Fruit fly (Drosophila melanogaster) whole organism, embryonic: ENCODE data around the gene CG13603.

ENCODE experiments used
- Awh ChIP-seq: fragments of 200-800 bp; sonication (Bioruptor generic); IDR thresholded peaks from 2 replicates; pipeline ENCODE4, ENCODE4 v1.3.6; 2022; ENCODE audit warnings: missing biosample characterization, missing genetic modification characterization
- CG10147 ChIP-seq: fragments of 200-800 bp; sonication (Bioruptor generic); optimal IDR thresholded peaks from 2 replicates; lab custom pipeline; 2019; ENCODE audit warnings: missing biosample characterization, mild to moderate bottlenecking, missing genetic modification characterization, moderate library complexity
- CG1024 ChIP-seq: fragments of 200-800 bp; sonication (Bioruptor generic); IDR thresholded peaks from 2 replicates; pipeline ENCODE4 v1.3.6; 2022; ENCODE audit warnings: missing biosample characterization, missing genetic modification characterization
- CG11093 ChIP-seq: fragments of 200-800 bp; sonication (Bioruptor generic); IDR thresholded peaks from 3 replicates; pipeline ENCODE4 v1.3.6; 2022; ENCODE audit warnings: missing biosample characterization, missing genetic modification characterization
- CG11456 ChIP-seq: fragments of 200-800 bp; sonication (Bioruptor generic); IDR thresholded peaks from 3 replicates; pipeline ENCODE4 v1.3.6; 2022; ENCODE audit warnings: missing biosample characterization, missing genetic modification characterization
- CG12071 ChIP-seq: fragments of 200-800 bp; sonication (Bioruptor generic); optimal IDR thresholded peaks from 3 replicates; lab custom pipeline; 2018; ENCODE audit warnings: missing biosample characterization, mild to moderate bottlenecking, missing genetic modification characterization
- CG13123 ChIP-seq: fragments of 200-800 bp; sonication (Bioruptor generic); optimal IDR thresholded peaks from 2 replicates; lab custom pipeline; 2016; ENCODE audit warnings: missing biosample characterization, missing genetic modification characterization
- CG17328 ChIP-seq: fragments of 200-800 bp; sonication (Bioruptor generic); IDR thresholded peaks from 2 replicates; pipeline ENCODE4 v1.3.6; 2022; ENCODE audit warnings: missing biosample characterization, missing genetic modification characterization
- CG17829 ChIP-seq: fragments of 200-800 bp; optimal IDR thresholded peaks from 2 replicates; lab custom pipeline; 2019; ENCODE audit warnings: missing biosample characterization, mild to moderate bottlenecking, missing genetic modification characterization, moderate library complexity
- CG1792 ChIP-seq: fragments of 200-800 bp; sonication (Bioruptor generic); optimal IDR thresholded peaks from 2 replicates; lab custom pipeline; 2016; ENCODE audit warnings: missing biosample characterization, missing genetic modification characterization
- CG1832 ChIP-seq: fragments of 200-800 bp; sonication (Bioruptor generic); optimal IDR thresholded peaks from 2 replicates; lab custom pipeline; 2017; ENCODE audit warnings: missing biosample characterization, mild to moderate bottlenecking, missing genetic modification characterization, inconsistent platforms
- CG2116 ChIP-seq: fragments of 200-800 bp; sonication (Bioruptor generic); optimal IDR thresholded peaks from 3 replicates; lab custom pipeline; 2018; ENCODE audit warnings: missing biosample characterization, mild to moderate bottlenecking, missing genetic modification characterization
- CG2889 ChIP-seq: fragments of 200-800 bp; sonication (Bioruptor generic); IDR thresholded peaks from 3 replicates; pipeline ENCODE4 v1.3.6; 2022; ENCODE audit warnings: missing biosample characterization, missing genetic modification characterization
- CG32767 ChIP-seq: fragments of 200-800 bp; sonication (Bioruptor generic); IDR thresholded peaks from 2 replicates; pipeline ENCODE4 v1.3.6; 2022; ENCODE audit warnings: missing biosample characterization, missing genetic modification characterization
- CG3407 ChIP-seq: fragments of 200-800 bp; sonication (Bioruptor generic); optimal IDR thresholded peaks from 2 replicates; lab custom pipeline; 2018; ENCODE audit warnings: missing biosample characterization, mild to moderate bottlenecking, missing genetic modification characterization
- CG3847 ChIP-seq: fragments of 200-800 bp; sonication (Bioruptor generic); IDR thresholded peaks from 2 replicates; pipeline ENCODE4 v1.3.6; 2022; ENCODE audit warnings: missing biosample characterization, missing genetic modification characterization
- CG4820 ChIP-seq: fragments of 200-800 bp; sonication (Bioruptor generic); optimal IDR thresholded peaks from 3 replicates; lab custom pipeline; 2016; ENCODE audit warnings: missing biosample characterization, missing genetic modification characterization
- CG5180 ChIP-seq: fragments of 200-800 bp; sonication (Bioruptor generic); optimal IDR thresholded peaks from 3 replicates; lab custom pipeline; 2017; ENCODE audit warnings: missing biosample characterization, missing genetic modification characterization, mild to moderate bottlenecking, moderate library complexity, missing genetic modification reagents
- CG6683 ChIP-seq: fragments of 200-800 bp; sonication (Bioruptor generic); optimal IDR thresholded peaks from 2 replicates; lab custom pipeline; 2017; ENCODE audit warnings: missing biosample characterization, mild to moderate bottlenecking, missing genetic modification characterization, missing genetic modification reagents
- CG9437 ChIP-seq: fragments of 200-800 bp; sonication (Bioruptor generic); optimal IDR thresholded peaks from 2 replicates; lab custom pipeline; 2018; ENCODE audit warnings: missing biosample characterization, mild to moderate bottlenecking, missing genetic modification characterization
- CG9727 ChIP-seq: fragments of 200-800 bp; sonication (Bioruptor generic); optimal IDR thresholded peaks from 3 replicates; lab custom pipeline; 2017; ENCODE audit warnings: missing biosample characterization, mild to moderate bottlenecking, missing genetic modification characterization
- CG9932 ChIP-seq: fragments of 200-800 bp; sonication (Bioruptor generic); IDR thresholded peaks from 2 replicates; pipeline ENCODE4 v1.3.6; 2022; ENCODE audit warnings: missing biosample characterization, missing genetic modification characterization
- CoRest ChIP-seq: fragments of 200-800 bp; sonication (Bioruptor generic); optimal IDR thresholded peaks from 3 replicates; lab custom pipeline; 2018; ENCODE audit warnings: missing biosample characterization, mild to moderate bottlenecking, missing genetic modification characterization, moderate library complexity
- Dref ChIP-seq: fragments of 200-800 bp; sonication (Bioruptor generic); IDR thresholded peaks from 2 replicates; pipeline ENCODE4 v1.3.6; 2022; ENCODE audit warnings: missing biosample characterization, missing genetic modification characterization
- E2f2 ChIP-seq: fragments of 200-800 bp; sonication (Bioruptor generic); IDR thresholded peaks from 2 replicates; pipeline ENCODE4 v1.3.6; 2022; ENCODE audit warnings: missing biosample characterization, missing genetic modification characterization
- Ets65A ChIP-seq: fragments of 200-800 bp; sonication (Bioruptor generic); peaks from one replicate; lab custom pipeline; 2016; ENCODE audit warnings: missing biosample characterization, missing genetic modification characterization
- H2.0 ChIP-seq: fragments of 200-800 bp; sonication (Bioruptor generic); IDR thresholded peaks from 2 replicates; pipeline ENCODE4 v1.3.6; 2022; ENCODE audit warnings: missing biosample characterization, missing genetic modification characterization
- Hmx ChIP-seq: fragments of 200-800 bp; sonication (Bioruptor generic); optimal IDR thresholded peaks from 2 replicates; lab custom pipeline; 2016; ENCODE audit warnings: missing biosample characterization, missing genetic modification characterization
- Lhr ChIP-seq: fragments of 200-800 bp; sonication (Bioruptor generic); optimal IDR thresholded peaks from 3 replicates; lab custom pipeline; 2017; ENCODE audit warnings: mild to moderate bottlenecking, missing biosample characterization, missing genetic modification reagents, missing genetic modification characterization
- MBD-R2 ChIP-seq: fragments of 200-800 bp; sonication (Bioruptor generic); IDR thresholded peaks from 2 replicates; pipeline ENCODE4 v1.3.6; 2022; ENCODE audit warnings: missing biosample characterization, missing genetic modification characterization
- Max ChIP-seq: fragments of 200-800 bp; sonication (Bioruptor generic); optimal IDR thresholded peaks from 2 replicates; lab custom pipeline; 2016; ENCODE audit warnings: missing biosample characterization, mild to moderate bottlenecking, missing genetic modification characterization
- Myb ChIP-seq: fragments of 200-800 bp; sonication (Bioruptor generic); optimal IDR thresholded peaks from 2 replicates; lab custom pipeline; 2016; ENCODE audit warnings: missing biosample characterization, missing genetic modification characterization
- Six4 ChIP-seq: fragments of 200-800 bp; sonication (Bioruptor generic); optimal IDR thresholded peaks from 2 replicates; lab custom pipeline; 2016; ENCODE audit warnings: missing biosample characterization, missing genetic modification characterization
- Sry-δ ChIP-seq: fragments of 200-800 bp; sonication (Bioruptor generic); optimal IDR thresholded peaks from 2 replicates; lab custom pipeline; 2016; ENCODE audit warnings: missing biosample characterization, missing genetic modification characterization
- Ssrp ChIP-seq: fragments of 200-800 bp; sonication (Bioruptor generic); optimal IDR thresholded peaks from 2 replicates; lab custom pipeline; 2018; ENCODE audit warnings: missing biosample characterization, mild to moderate bottlenecking, missing genetic modification characterization, moderate library complexity
- Xbp1 ChIP-seq: fragments of 200-800 bp; sonication (Bioruptor generic); optimal IDR thresholded peaks from 3 replicates; lab custom pipeline; 2016; ENCODE audit warnings: missing biosample characterization, mild to moderate bottlenecking, missing genetic modification characterization
- amos ChIP-seq: fragments of 200-800 bp; sonication (Bioruptor generic); IDR thresholded peaks from 2 replicates; pipeline ENCODE4 v1.3.6; 2022; ENCODE audit warnings: missing biosample characterization, missing genetic modification characterization; ENCODE audit not compliant: partially characterized antibody
- bigmax ChIP-seq: fragments of 200-800 bp; sonication (Bioruptor generic); optimal IDR thresholded peaks from 2 replicates; lab custom pipeline; 2018; ENCODE audit warnings: missing biosample characterization, mild to moderate bottlenecking, missing genetic modification characterization
- crc ChIP-seq: fragments of 200-800 bp; sonication (Bioruptor generic); optimal IDR thresholded peaks from 2 replicates; lab custom pipeline; 2016; ENCODE audit warnings: missing biosample characterization, missing genetic modification characterization
- cwo ChIP-seq: fragments of 200-800 bp; sonication (Bioruptor generic); optimal IDR thresholded peaks from 3 replicates; lab custom pipeline; 2017; ENCODE audit warnings: missing biosample characterization, missing genetic modification characterization, mild to moderate bottlenecking, moderate library complexity, missing genetic modification reagents
- da ChIP-seq: fragments of 200-800 bp; sonication (Bioruptor generic); optimal IDR thresholded peaks from 2 replicates; lab custom pipeline; 2016; ENCODE audit warnings: missing biosample characterization, missing genetic modification characterization
- ems ChIP-seq: fragments of 200-800 bp; sonication (Bioruptor generic); optimal IDR thresholded peaks from 3 replicates; lab custom pipeline; 2016; ENCODE audit warnings: missing biosample characterization, missing genetic modification characterization
- fru ChIP-seq: fragments of >200 bp; optimal IDR thresholded peaks from 2 replicates; lab custom pipeline; 2017
- gsb ChIP-seq: fragments of 200-800 bp; sonication (Bioruptor generic); IDR thresholded peaks from 2 replicates; pipeline ENCODE4 v1.3.6; 2022; ENCODE audit warnings: missing biosample characterization, missing genetic modification characterization
- lov ChIP-seq, 2 experiments: fragments of 200-800 bp in 1 of 2; fragments of >200 bp in 1 of 2; sonication (Bioruptor generic) in 1 of 2; IDR thresholded peaks in 1 of 2; optimal IDR thresholded peaks in 1 of 2; 2 replicates in 1 of 2; 3 replicates in 1 of 2; pipeline versions ENCODE4 v1.3.6 to Lab custom; 2017 to 2022; ENCODE audit warnings: missing biosample characterization in 1 of 2, missing genetic modification characterization in 1 of 2
- nmo ChIP-seq: fragments of 200-800 bp; sonication (Bioruptor generic); optimal IDR thresholded peaks from 2 replicates; lab custom pipeline; 2018; ENCODE audit warnings: missing biosample characterization, mild to moderate bottlenecking, missing genetic modification characterization, moderate library complexity
- onecut ChIP-seq: fragments of 200-800 bp; sonication (Bioruptor generic); IDR thresholded peaks from 2 replicates; pipeline ENCODE4 v1.3.6; 2022; ENCODE audit warnings: missing biosample characterization, missing genetic modification characterization
- sqz ChIP-seq: fragments of 200-800 bp; sonication (Bioruptor generic); optimal IDR thresholded peaks from 3 replicates; lab custom pipeline; 2018; ENCODE audit warnings: missing biosample characterization, mild to moderate bottlenecking, missing genetic modification characterization
- tgo ChIP-seq: fragments of 200-800 bp; sonication (Bioruptor generic); IDR thresholded peaks from 3 replicates; pipeline ENCODE4 v1.3.6; 2022; ENCODE audit warnings: missing biosample characterization, missing genetic modification characterization
- yki ChIP-seq: fragments of >200 bp; optimal IDR thresholded peaks from 3 replicates; lab custom pipeline; 2018
- zf30C ChIP-seq: fragments of 200-800 bp; sonication (Bioruptor generic); optimal IDR thresholded peaks from 3 replicates; lab custom pipeline; 2018; ENCODE audit warnings: missing biosample characterization, mild to moderate bottlenecking, missing genetic modification characterization
- zfh1 ChIP-seq: fragments of 200-800 bp; sonication (Bioruptor generic); IDR thresholded peaks from 3 replicates; pipeline ENCODE4 v1.3.6; 2022; ENCODE audit warnings: missing biosample characterization, missing genetic modification characterization

The CG13603 gene

dm6 chr3R:23969449-23969848 is 16.9 kb downstream of the CG13603 start (continued):
- TF ChIP-seq CG3847 (GFP tag; lab: Robert Waterston, UW) (peak; percentile 58), Lhr (GFP tag; lab: Kevin White, UChicago) (no peak), Hmx (GFP tag; lab: Kevin White, UChicago) (no peak), CG9437 (GFP tag; lab: Kevin White, UChicago) (peak; percentile 35), lov (optimal IDR thresholded peaks at IDR 0.05; lab: Kevin White, UChicago) (no peak), lov (GFP tag; IDR thresholded peaks at IDR 0.05; lab: Robert Waterston, UW) (no peak), zf30C (GFP tag; lab: Kevin White, UChicago) (no peak), CG1832 (GFP tag; lab: Kevin White, UChicago) (no peak), amos (GFP tag; lab: Robert Waterston, UW) (no peak), E2f2 (GFP tag; lab: Robert Waterston, UW) (peak; percentile 43; the same call in 1 of the 2 replicates), CG6683 (no peak), CG2889 (GFP tag; lab: Robert Waterston, UW) (0 out of 3 replicates have a peak, but pooled peaks have one; percentile 51), CG13123 (GFP tag; lab: Kevin White, UChicago) (no peak), CG11093 (GFP tag; lab: Robert Waterston, UW) (no peak), Ssrp (tag; lab: Kevin White, UChicago) (peak; percentile 51), CG32767 (GFP tag; lab: Robert Waterston, UW) (peak; percentile 42; the same call in 1 of the 2 replicates), tgo (GFP tag; lab: Robert Waterston, UW) (peak; percentile 76), CG3407 (GFP tag; lab: Kevin White, UChicago) (peak; percentile 32), nmo (GFP tag; lab: Kevin White, UChicago) (peak; percentile 48), CG4820 (GFP tag; lab: Kevin White, UChicago) (peak; percentile 8), da (no peak), Xbp1 (GFP tag; lab: Kevin White, UChicago) (peak; percentile 15), Max (GFP tag; lab: Kevin White, UChicago) (no peak), gsb (GFP tag; lab: Robert Waterston, UW) (0 out of 2 replicates have a peak, but pooled peaks have one; percentile 20), CG10147 (GFP tag; lab: Kevin White, UChicago) (peak; percentile 32), bigmax (GFP tag; lab: Kevin White, UChicago) (no peak), ems (GFP tag; lab: Kevin White, UChicago) (no peak), CG9932 (GFP tag; lab: Robert Waterston, UW) (peak; percentile 60), Awh (peak; percentile 46; the same call in 1 of the 2 replicates), CG9727 (GFP tag; lab: Kevin White, UChicago) (peak; percentile 7), Myb (no peak), CG12071 (GFP tag; lab: Kevin White, UChicago) (no peak), CG17328 (peak; percentile 42; the same call in 1 of the 2 replicates), CG5180 (GFP tag; lab: Kevin White, UChicago) (peak; percentile 19), zfh1 (GFP tag; lab: Robert Waterston, UW) (peak; percentile 29; the same call in 2 of the 3 replicates), Dref (GFP tag; lab: Robert Waterston, UW) (no peak), H2.0 (GFP tag; lab: Robert Waterston, UW) (peak; percentile 38; the same call in 1 of the 2 replicates), MBD-R2 (no peak), CG11456 (0 out of 3 replicates have a peak, but pooled peaks have one; percentile 34), CG1792 (GFP tag; lab: Kevin White, UChicago) (no peak), fru (no peak), CG1024 (GFP tag; lab: Robert Waterston, UW) (0 out of 2 replicates have a peak, but pooled peaks have one; percentile 27), Ets65A (no peak), CG2116 (GFP tag; lab: Kevin White, UChicago) (no peak), onecut (GFP tag; lab: Robert Waterston, UW) (no peak), yki (lab: Kevin White, UChicago) (no peak), Sry-δ (GFP tag; lab: Kevin White, UChicago) (no peak), CG17829 (tag; lab: Kevin White, UChicago) (peak; percentile 52), cwo (GFP tag; lab: Kevin White, UChicago) (peak; percentile 53), crc (GFP tag; lab: Kevin White, UChicago) (no peak), sqz (GFP tag; lab: Kevin White, UChicago) (peak; percentile 39), Six4 (GFP tag; lab: Kevin White, UChicago) (no peak), CoRest (tag; lab: Kevin White, UChicago) (peak; percentile 55)
